Fruit fly (Drosophila melanogaster): ENCODE results near the gene lds.

The lds gene

dm6 chr3R:7963495-7964132 lies 43.4 kb downstream of the lds start (continued):
- TF ChIP-seq Opbp (GFP tag; IDR thresholded peaks at IDR 0.05; ENCODE audit: partially characterized antibody) (0 out of 3 replicates have a peak, but pooled peaks have one; percentile 35), usp (GFP tag; optimal IDR thresholded peaks at IDR 0.05) (no peak), lola (GFP tag; optimal IDR thresholded peaks at IDR 0.05) (no peak), Chrac-16 (GFP tag; optimal IDR thresholded peaks at IDR 0.05) (no peak), CG6689 (GFP tag; IDR thresholded peaks at IDR 0.05) (no peak), CG12744 (GFP tag; optimal IDR thresholded peaks at IDR 0.05) (no peak), Tbp (GFP tag; optimal IDR thresholded peaks at IDR 0.05) (no peak), CG6272 (GFP tag; IDR thresholded peaks at IDR 0.05) (no peak), Bgb (GFP tag; IDR thresholded peaks at IDR 0.05; ENCODE audit: partially characterized antibody) (no peak), Xbp1 (GFP tag; optimal IDR thresholded peaks at IDR 0.05) (no peak), Nf-YC (tag; optimal IDR thresholded peaks at IDR 0.05) (peak; percentile 91), GATAe (GFP tag; conservative IDR thresholded peaks at IDR 0.05) (no peak), fd102C (GFP tag; optimal IDR thresholded peaks at IDR 0.05) (no peak), CG17829 (tag; optimal IDR thresholded peaks at IDR 0.05) (no peak), vfl (GFP tag; optimal IDR thresholded peaks at IDR 0.05) (no peak), CG2875 (GFP tag; optimal IDR thresholded peaks at IDR 0.05) (no peak), chinmo (GFP tag; IDR thresholded peaks at IDR 0.05; ENCODE audit: partially characterized antibody) (no peak), lmd (GFP tag; IDR thresholded peaks at IDR 0.05) (no peak), Lim3 (GFP tag; IDR thresholded peaks at IDR 0.05) (no peak), dan (GFP tag; IDR thresholded peaks at IDR 0.05) (no peak), CG9609 (GFP tag; optimal IDR thresholded peaks at IDR 0.05) (no peak), CG32767 (GFP tag; IDR thresholded peaks at IDR 0.05) (no peak), CG17568 (GFP tag; optimal IDR thresholded peaks at IDR 0.05) (no peak), insv (GFP tag; optimal IDR thresholded peaks at IDR 0.05) (no peak), CG8478 (optimal IDR thresholded peaks at IDR 0.05) (peak; percentile 83), gsb-n (tag; optimal IDR thresholded peaks at IDR 0.05) (no peak), CG33213 (GFP tag; optimal IDR thresholded peaks at IDR 0.05) (no peak), ewg (GFP tag; optimal IDR thresholded peaks at IDR 0.05) (no peak), Rfx (GFP tag; IDR thresholded peaks at IDR 0.05) (no peak), mirr (GFP tag; optimal IDR thresholded peaks at IDR 0.05) (no peak), Lhr (GFP tag; optimal IDR thresholded peaks at IDR 0.05) (no peak), Mes4 (GFP tag; optimal IDR thresholded peaks at IDR 0.05) (no peak), ase (GFP tag; IDR thresholded peaks at IDR 0.05) (no peak), CG15479 (GFP tag; optimal IDR thresholded peaks at IDR 0.05) (no peak), mam (GFP tag; optimal IDR thresholded peaks at IDR 0.05) (no peak), CG10979 (tag; optimal IDR thresholded peaks at IDR 0.05) (no peak), ssp (GFP tag; IDR thresholded peaks at IDR 0.05) (no peak), Camta (GFP tag; optimal IDR thresholded peaks at IDR 0.05) (no peak), CG14667 (GFP tag; IDR thresholded peaks at IDR 0.05) (no peak), Drgx (GFP tag; IDR thresholded peaks at IDR 0.05) (peak; percentile 15; the same call in 1 of the 2 replicates), CG7839 (tag; optimal IDR thresholded peaks at IDR 0.05) (no peak), abd-A (tag; optimal IDR thresholded peaks at IDR 0.05) (no peak), CG12769 (tag; optimal IDR thresholded peaks at IDR 0.05) (no peak), CG7987 (GFP tag; optimal IDR thresholded peaks at IDR 0.05) (no peak), Asciz (GFP tag; optimal IDR thresholded peaks at IDR 0.05) (no peak), disco-r (GFP tag; optimal IDR thresholded peaks at IDR 0.05) (no peak), CG18262 (tag; optimal IDR thresholded peaks at IDR 0.05) (no peak), emc (GFP tag; optimal IDR thresholded peaks at IDR 0.05) (no peak), lab (GFP tag; optimal IDR thresholded peaks at IDR 0.05) (no peak), CG4328 (GFP tag; optimal IDR thresholded peaks at IDR 0.05) (no peak), cas (GFP tag; IDR thresholded peaks at IDR 0.05) (no peak)

Measured in whole organism, embryonic.